Fruit fly (Drosophila melanogaster) whole organism, pupa: ENCODE measurements around the gene CG14352.

ENCODE experiments used
- CG14655 ChIP-seq: fragments of 200-800 bp; sonication (Bioruptor generic); optimal IDR thresholded peaks from 3 replicates; lab custom pipeline; 2017; ENCODE audit warnings: mild to moderate bottlenecking, missing biosample characterization, missing genetic modification reagents, missing genetic modification characterization
- CG15710 ChIP-seq: fragments of 200-800 bp; sonication (Bioruptor generic); optimal IDR thresholded peaks from 2 replicates; lab custom pipeline; 2018; ENCODE audit warnings: missing biosample characterization, mild to moderate bottlenecking, missing genetic modification characterization, moderate library complexity
- CG17806 ChIP-seq: fragments of 200-800 bp; sonication (Bioruptor generic); optimal IDR thresholded peaks from 2 replicates; lab custom pipeline; 2018; ENCODE audit warnings: missing biosample characterization, mild to moderate bottlenecking, missing genetic modification characterization, moderate library complexity
- CG4496 ChIP-seq: fragments of 200-800 bp; sonication (Bioruptor generic); IDR thresholded peaks from 3 replicates; pipeline ENCODE4 v1.3.6; 2022; ENCODE audit warnings: missing biosample characterization, missing genetic modification characterization
- CG8159 ChIP-seq: fragments of 200-800 bp; sonication (Bioruptor generic); optimal IDR thresholded peaks from 3 replicates; lab custom pipeline; 2018; ENCODE audit warnings: missing biosample characterization, mild to moderate bottlenecking, missing genetic modification characterization, moderate library complexity
- CG8301 ChIP-seq: fragments of 200-800 bp; sonication (Bioruptor generic); optimal IDR thresholded peaks from 2 replicates; lab custom pipeline; 2018; ENCODE audit warnings: missing biosample characterization, mild to moderate bottlenecking, missing genetic modification characterization
- CG9948 ChIP-seq: fragments of 200-800 bp; sonication (Bioruptor generic); optimal IDR thresholded peaks from 2 replicates; lab custom pipeline; 2018; ENCODE audit warnings: missing biosample characterization, mild to moderate bottlenecking, missing genetic modification characterization, moderate library complexity
- D1 ChIP-seq: fragments of 200-800 bp; sonication (Bioruptor generic); optimal IDR thresholded peaks from 2 replicates; lab custom pipeline; 2018; ENCODE audit warnings: missing biosample characterization, mild to moderate bottlenecking, missing genetic modification characterization, moderate library complexity
- EcR ChIP-seq: fragments of 200-800 bp; sonication (Bioruptor generic); optimal IDR thresholded peaks from 3 replicates; lab custom pipeline; 2019; ENCODE audit warnings: missing biosample characterization, missing genetic modification characterization, mild to moderate bottlenecking, moderate library complexity, missing genetic modification reagents
- Pif1A ChIP-seq: fragments of 200-800 bp; sonication (Bioruptor generic); optimal IDR thresholded peaks from 3 replicates; lab custom pipeline; 2016; ENCODE audit warnings: missing biosample characterization, missing genetic modification characterization
- Pif1B ChIP-seq: fragments of 200-800 bp; sonication (Bioruptor generic); optimal IDR thresholded peaks from 3 replicates; lab custom pipeline; 2016; ENCODE audit warnings: missing biosample characterization, missing genetic modification characterization
- Snoo ChIP-seq: fragments of 200-800 bp; sonication (Bioruptor generic); optimal IDR thresholded peaks from 3 replicates; lab custom pipeline; 2017; ENCODE audit warnings: missing biosample characterization, mild to moderate bottlenecking, missing genetic modification characterization, inconsistent platforms
- fd96Ca ChIP-seq: fragments of 200-800 bp; sonication (Bioruptor generic); IDR thresholded peaks from 3 replicates; pipeline ENCODE4 v1.3.6; 2022; ENCODE audit warnings: missing biosample characterization, missing genetic modification characterization

dm6 chr2L:1630576-1630975 lies 19.4 kb downstream of the CG14352 start:
- no peak for TF ChIP-seq CG17806 (tag; lab: Kevin White, UChicago)
- TF ChIP-seq CG8159 (tag; lab: Kevin White, UChicago): no peak
- TF ChIP-seq fd96Ca (GFP tag; lab: Robert Waterston, UW): no peak
- TF ChIP-seq Snoo (tag; lab: Kevin White, UChicago): no peak
- no peak for TF ChIP-seq CG8301 (tag; lab: Kevin White, UChicago)
- TF ChIP-seq CG9948 (tag; lab: Kevin White, UChicago): no peak
- no peak for TF ChIP-seq CG15710
- no peak for TF ChIP-seq Pif1A (GFP tag; lab: Kevin White, UChicago)
- no peak for TF ChIP-seq Pif1B (GFP tag; lab: Kevin White, UChicago)
- TF ChIP-seq D1 (tag; lab: Kevin White, UChicago): no peak
- no peak for TF ChIP-seq EcR (GFP tag; lab: Kevin White, UChicago)
- TF ChIP-seq CG14655: no peak
- no peak for TF ChIP-seq CG4496 (GFP tag; lab: Robert Waterston, UW)
